Worm (Caenorhabditis elegans) whole organism, L3 larva: ENCODE measurements around the gene lec-9.

Experiments
- aly-2 ChIP-seq: fragments of 150-350 bp; optimal IDR thresholded peaks from 2 replicates; lab custom pipeline; 2014; ENCODE audit warnings: missing biosample characterization, missing genetic modification characterization
- ama-1 ChIP-seq: fragments of 150-350 bp; optimal IDR thresholded peaks from 2 replicates; lab custom pipeline; 2018
- elt-3 ChIP-seq, 3 experiments: fragments of 150-350 bp in 1 of 3; sonication (generic microtip) in 2 of 3; optimal IDR thresholded peaks; 2 replicates in 2 of 3; 4 replicates in 1 of 3; lab custom pipeline; 2014 to 2017; ENCODE audit warnings: missing biosample characterization in 3 of 3, missing genetic modification characterization in 3 of 3
- lin-39 ChIP-seq: fragments of 150-350 bp; optimal IDR thresholded peaks from 2 replicates; lab custom pipeline; 2018; ENCODE audit warnings: missing biosample characterization, missing genetic modification reagents, missing genetic modification characterization
- nhr-12 ChIP-seq: fragments of 150-350 bp; optimal IDR thresholded peaks from 2 replicates; lab custom pipeline; 2014; ENCODE audit warnings: missing biosample characterization, missing genetic modification characterization
- nhr-77 ChIP-seq: fragments of 150-350 bp; optimal IDR thresholded peaks from 2 replicates; lab custom pipeline; 2014; ENCODE audit warnings: missing biosample characterization, missing genetic modification characterization
- pqm-1 ChIP-seq: fragments of 150-350 bp; optimal IDR thresholded peaks from 2 replicates; lab custom pipeline; 2017; ENCODE audit warnings: missing biosample characterization, missing genetic modification characterization, inconsistent platforms
- skn-1 ChIP-seq: fragments of 150-350 bp; optimal IDR thresholded peaks from 2 replicates; lab custom pipeline; 2014; ENCODE audit warnings: missing biosample characterization, missing genetic modification characterization
- zag-1 ChIP-seq: fragments of 150-350 bp; optimal IDR thresholded peaks from 2 replicates; lab custom pipeline; 2014; ENCODE audit warnings: missing biosample characterization, missing genetic modification characterization
- ztf-4 ChIP-seq: fragments of 150-350 bp; optimal IDR thresholded peaks from 2 replicates; lab custom pipeline; 2014; ENCODE audit warnings: missing biosample characterization, missing genetic modification characterization

DNA sequence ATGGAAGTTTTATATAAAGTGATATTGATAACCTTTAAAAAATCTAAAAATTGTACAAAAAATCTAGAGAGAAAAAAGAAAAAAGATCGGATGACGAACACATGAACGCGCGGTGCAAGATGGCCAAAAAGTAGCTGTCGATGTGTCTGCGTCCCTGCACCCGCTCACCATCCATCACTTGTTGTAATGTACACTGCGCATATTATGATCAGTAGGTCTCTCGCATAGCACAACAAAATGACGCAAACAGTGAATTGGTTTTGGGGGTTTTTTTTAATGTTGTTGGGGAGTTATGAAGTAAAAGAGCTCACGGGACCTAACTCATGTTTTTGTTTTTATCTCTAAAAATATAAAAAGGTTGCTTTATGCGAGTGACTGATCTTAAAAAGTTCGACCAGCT, 31.4 kb downstream of the lec-9 start:
- no peak for TF ChIP-seq pqm-1 (tag; lab: Kevin White, UChicago)
- no peak for TF ChIP-seq aly-2 (tag; lab: Kevin White, UChicago)
- no peak for TF ChIP-seq nhr-12 (tag; lab: Kevin White, UChicago)
- no peak for TF ChIP-seq nhr-77 (tag; lab: Kevin White, UChicago)
- TF ChIP-seq elt-3 (tag; optimal IDR thresholded peaks at IDR 0.05; lab: Kevin White, UChicago): no peak
- no peak for TF ChIP-seq skn-1 (tag; lab: Kevin White, UChicago)
- no peak for TF ChIP-seq ama-1 (lab: Kevin White, UChicago)
- TF ChIP-seq lin-39 (tag; lab: Kevin White, UChicago): peak; percentile 50
- no peak for TF ChIP-seq ztf-4 (tag; lab: Kevin White, UChicago)
- no peak for TF ChIP-seq zag-1 (tag; lab: Kevin White, UChicago)
